Worm (Caenorhabditis elegans) whole organism, L4 larva: ENCODE data around the gene F09C6.11.

Source experiments
- D1046.2 ChIP-seq: fragments of 200-800 bp; sonication (Bioruptor generic); IDR thresholded peaks from 2 replicates; pipeline ENCODE4 v1.3.6; 2022; ENCODE audit warnings: missing genetic modification characterization, missing compliant biosample characterization
- F37D6.2 ChIP-seq: sonication (generic microtip); optimal IDR thresholded peaks from 2 replicates; lab custom pipeline; 2016; ENCODE audit warnings: mild to moderate bottlenecking, missing genetic modification characterization, missing compliant biosample characterization
- F44E2.7 ChIP-seq: fragments of 200-800 bp; sonication (Bioruptor generic); IDR thresholded peaks from 2 replicates; pipeline ENCODE4 v2.1.2; 2022; ENCODE audit warnings: missing genetic modification characterization, missing compliant biosample characterization
- R02D3.7 ChIP-seq: fragments of 150-350 bp; sonication (generic microtip); optimal IDR thresholded peaks from 3 replicates; lab custom pipeline; 2014; ENCODE audit warnings: missing biosample characterization, missing genetic modification characterization
- Y75B8A.6 ChIP-seq: fragments of 200-800 bp; sonication (Bioruptor generic); IDR thresholded peaks from 2 replicates; pipeline ENCODE4 v1.3.6; 2022; ENCODE audit warnings: missing genetic modification reagents, missing genetic modification characterization, missing compliant biosample characterization
- ZK337.2 ChIP-seq: fragments of 200-800 bp; sonication (Bioruptor generic); IDR thresholded peaks from 2 replicates; pipeline ENCODE4 v1.3.6; 2022; ENCODE audit warnings: missing genetic modification reagents, missing genetic modification characterization, missing compliant biosample characterization
- ZK546.5 ChIP-seq, 2 experiments: sonication (generic microtip); optimal IDR thresholded peaks; 2 replicates each; lab custom pipeline; 2017; ENCODE audit warnings: missing biosample characterization in 2 of 2, missing genetic modification characterization in 2 of 2
- aha-1 ChIP-seq: fragments of 150-350 bp; peaks from one replicate; lab custom pipeline; 2014; ENCODE audit warnings: missing biosample characterization, missing genetic modification characterization
- aly-2 ChIP-seq: sonication (generic microtip); optimal IDR thresholded peaks from 2 replicates; lab custom pipeline; 2018; ENCODE audit warnings: missing biosample characterization, missing genetic modification characterization
- ama-1 ChIP-seq: fragments of 150-350 bp; optimal IDR thresholded peaks from 2 replicates; lab custom pipeline; 2014; ENCODE audit warnings: inconsistent platforms, mixed read lengths
- ceh-32 ChIP-seq: sonication (generic microtip); optimal IDR thresholded peaks from 2 replicates; lab custom pipeline; 2016; ENCODE audit warnings: mild to moderate bottlenecking, missing genetic modification characterization, missing compliant biosample characterization; ENCODE audit not compliant: poor library complexity
- ceh-62 ChIP-seq: sonication (generic microtip); optimal IDR thresholded peaks from 2 replicates; lab custom pipeline; 2017; ENCODE audit warnings: missing biosample characterization, missing genetic modification characterization
- ceh-82 ChIP-seq: sonication (generic microtip); optimal IDR thresholded peaks from 2 replicates; lab custom pipeline; 2017; ENCODE audit warnings: missing biosample characterization, missing genetic modification characterization
- daf-12 ChIP-seq: fragments of 150-350 bp; optimal IDR thresholded peaks from 2 replicates; lab custom pipeline; 2014; ENCODE audit warnings: missing biosample characterization, missing genetic modification reagents, missing genetic modification characterization
- daf-16 ChIP-seq, 3 experiments: sonication (generic microtip); optimal IDR thresholded peaks; 2 replicates each; lab custom pipeline; 2016 to 2017; ENCODE audit warnings: missing genetic modification characterization in 3 of 3, missing genetic modification reagents in 3 of 3, mild to moderate bottlenecking in 2 of 3, missing compliant biosample characterization in 2 of 3, missing biosample characterization in 1 of 3, moderate library complexity in 1 of 3
- daf-8 ChIP-seq: fragments of 200-800 bp; sonication (Bioruptor generic); IDR thresholded peaks from 2 replicates; pipeline ENCODE4 v1.3.6; 2022; ENCODE audit warnings: missing genetic modification characterization, missing compliant biosample characterization
- dmd-6 ChIP-seq: fragments of 200-800 bp; sonication (Bioruptor generic); IDR thresholded peaks from 2 replicates; pipeline ENCODE4 v1.3.6; 2022; ENCODE audit warnings: missing genetic modification reagents, missing genetic modification characterization, missing compliant biosample characterization
- dpl-1 ChIP-seq: fragments of 150-350 bp; optimal IDR thresholded peaks from 2 replicates; lab custom pipeline; 2014; ENCODE audit warnings: missing biosample characterization, missing genetic modification reagents, missing genetic modification characterization
- duxl-1 ChIP-seq: sonication (generic microtip); optimal IDR thresholded peaks from 2 replicates; lab custom pipeline; 2016; ENCODE audit warnings: mild to moderate bottlenecking, missing genetic modification characterization, moderate library complexity, missing compliant biosample characterization; ENCODE audit not compliant: poor library complexity
- hlh-11 ChIP-seq: fragments of 200-800 bp; sonication (Bioruptor generic); optimal IDR thresholded peaks from 2 replicates; lab custom pipeline; 2018; ENCODE audit warnings: mild to moderate bottlenecking, missing genetic modification characterization, missing compliant biosample characterization
- hmg-1.1 ChIP-seq: fragments of 200-800 bp; sonication (Bioruptor generic); IDR thresholded peaks from 2 replicates; pipeline ENCODE4 v1.3.6; 2022; ENCODE audit warnings: missing genetic modification reagents, missing genetic modification characterization, missing compliant biosample characterization
- lin-38 ChIP-seq: fragments of 200-800 bp; sonication (Bioruptor generic); IDR thresholded peaks from 2 replicates; pipeline ENCODE4 v1.3.6; 2022; ENCODE audit warnings: missing genetic modification reagents, missing genetic modification characterization, missing compliant biosample characterization
- lir-3 ChIP-seq: sonication (generic microtip); optimal IDR thresholded peaks from 2 replicates; lab custom pipeline; 2016; ENCODE audit warnings: mild to moderate bottlenecking, missing genetic modification characterization, missing compliant biosample characterization
- mep-1 ChIP-seq: fragments of 150-350 bp; sonication (generic microtip); optimal IDR thresholded peaks from 3 replicates; lab custom pipeline; 2014; ENCODE audit warnings: missing biosample characterization, missing genetic modification characterization
- mes-2 ChIP-seq: sonication (generic microtip); optimal IDR thresholded peaks from 2 replicates; lab custom pipeline; 2016; ENCODE audit warnings: missing genotype, mild to moderate bottlenecking, missing genetic modification characterization, missing compliant biosample characterization; ENCODE audit not compliant: poor library complexity, severe bottlenecking
- nhr-10 ChIP-seq: fragments of 150-350 bp; optimal IDR thresholded peaks from 2 replicates; lab custom pipeline; 2014; ENCODE audit warnings: missing biosample characterization, missing genetic modification characterization
- nhr-111 ChIP-seq: fragments of 200-800 bp; sonication (Bioruptor generic); optimal IDR thresholded peaks from 2 replicates; lab custom pipeline; 2018; ENCODE audit warnings: mild to moderate bottlenecking, missing genetic modification characterization, missing compliant biosample characterization
- nhr-41 ChIP-seq: fragments of 200-800 bp; sonication (Bioruptor generic); IDR thresholded peaks from 2 replicates; pipeline ENCODE4 v1.3.6; 2022; ENCODE audit warnings: missing genetic modification reagents, missing genetic modification characterization, missing compliant biosample characterization
- nhr-42 ChIP-seq: fragments of 200-800 bp; sonication (Bioruptor generic); IDR thresholded peaks from 2 replicates; pipeline ENCODE4 v1.3.6; 2022; ENCODE audit warnings: missing genetic modification characterization, missing compliant biosample characterization
- saeg-2 ChIP-seq: fragments of 200-800 bp; sonication (Bioruptor generic); IDR thresholded peaks from 2 replicates; pipeline ENCODE4 v1.3.6; 2022; ENCODE audit warnings: missing genetic modification reagents, missing genetic modification characterization, missing compliant biosample characterization
- sdz-12 ChIP-seq: fragments of 200-800 bp; sonication (Bioruptor generic); optimal IDR thresholded peaks from 2 replicates; lab custom pipeline; 2018; ENCODE audit warnings: mild to moderate bottlenecking, missing genetic modification characterization, missing compliant biosample characterization
- set-16 ChIP-seq: fragments of 200-800 bp; sonication (Bioruptor generic); IDR thresholded peaks from 2 replicates; pipeline ENCODE4 v1.3.6; 2022; ENCODE audit warnings: missing genetic modification reagents, missing genetic modification characterization, missing compliant biosample characterization
- snpc-1.2 ChIP-seq: fragments of 200-800 bp; sonication (Bioruptor generic); IDR thresholded peaks from 2 replicates; pipeline ENCODE4 v1.3.6; 2022; ENCODE audit warnings: missing genetic modification reagents, missing genetic modification characterization, missing compliant biosample characterization
- snpc-4 ChIP-seq: fragments of 150-350 bp; optimal IDR thresholded peaks from 2 replicates; lab custom pipeline; 2014; ENCODE audit warnings: missing biosample characterization, missing genetic modification characterization
- tra-1 ChIP-seq: fragments of 200-800 bp; sonication (Bioruptor generic); IDR thresholded peaks from 2 replicates; pipeline ENCODE4 v1.3.6; 2022; ENCODE audit warnings: missing genetic modification reagents, missing genetic modification characterization, missing compliant biosample characterization
- unc-39 ChIP-seq: sonication (generic microtip); optimal IDR thresholded peaks from 2 replicates; lab custom pipeline; 2017; ENCODE audit warnings: missing biosample characterization, missing genetic modification characterization
- zfp-2 ChIP-seq: sonication (generic microtip); optimal IDR thresholded peaks from 2 replicates; lab custom pipeline; 2016; ENCODE audit warnings: mild to moderate bottlenecking, missing genetic modification characterization, missing compliant biosample characterization
- zfp-3 ChIP-seq: fragments of 200-800 bp; sonication (Bioruptor generic); conservative IDR thresholded peaks from 2 replicates; pipeline ENCODE4 v1.3.6; 2022; ENCODE audit warnings: missing genetic modification reagents, missing genetic modification characterization, missing compliant biosample characterization
- ztf-7 ChIP-seq: fragments of 150-350 bp; optimal IDR thresholded peaks from 2 replicates; lab custom pipeline; 2014; ENCODE audit warnings: missing biosample characterization, missing genetic modification characterization

Gene F09C6.11

DNA sequence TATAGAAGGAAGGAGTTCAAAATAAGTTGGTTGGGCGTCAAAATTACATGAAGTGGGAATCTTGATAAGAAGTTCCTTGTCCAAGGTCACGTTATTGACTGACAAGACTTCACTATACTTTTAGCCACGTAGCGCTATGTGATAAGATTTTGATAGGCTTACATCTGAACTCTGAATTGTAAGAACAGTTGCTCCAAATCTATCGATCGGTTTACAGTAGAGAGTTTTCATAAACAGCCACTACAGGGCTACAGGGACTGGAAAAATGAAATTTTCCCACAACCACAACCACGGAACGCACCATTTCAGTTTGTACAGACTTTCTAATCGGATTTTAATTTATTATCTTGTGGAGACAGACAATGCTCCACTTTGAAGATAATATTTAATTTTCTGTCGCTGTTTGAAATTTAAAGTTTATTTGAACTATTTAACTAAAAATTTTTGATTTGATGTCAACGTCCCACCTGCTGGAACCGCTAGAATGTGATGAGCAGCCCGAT is 24.1 kb downstream of the F09C6.11 start, which contains the start of the genes clec-31 and clec-22:
Gene clec-31, minus strand, starts transcription at position 101 of the 503 bp plus-strand sequence.
Gene clec-22, plus strand, starts transcription at position 453 of the 503 bp plus-strand sequence.
- no peak for TF ChIP-seq lin-38 (GFP tag; lab: Robert Waterston, UW)
- TF ChIP-seq ceh-62 (tag; lab: Kevin White, UChicago): no peak
- TF ChIP-seq tra-1 (GFP tag; lab: Robert Waterston, UW): no peak
- no peak for TF ChIP-seq dpl-1 (GFP tag; lab: Kevin White, UChicago)
- no peak for TF ChIP-seq nhr-10 (tag; lab: Kevin White, UChicago)
- TF ChIP-seq ztf-7: no peak
- no peak for TF ChIP-seq snpc-1.2
- no peak for TF ChIP-seq daf-12 (tag; lab: Kevin White, UChicago)
- TF ChIP-seq zfp-3: no peak
- no peak for TF ChIP-seq snpc-4 (tag; lab: Kevin White, UChicago)
- TF ChIP-seq daf-8 (GFP tag; lab: Robert Waterston, UW): no peak
- TF ChIP-seq ceh-82 (tag; lab: Kevin White, UChicago): no peak
- no peak for TF ChIP-seq ZK546.5 (tag; optimal IDR thresholded peaks at IDR 0.05; lab: Kevin White, UChicago)
- TF ChIP-seq unc-39: no peak
- TF ChIP-seq F37D6.2: no peak
- TF ChIP-seq nhr-42 (GFP tag; lab: Robert Waterston, UW): no peak
- TF ChIP-seq sdz-12 (GFP tag; lab: Kevin White, UChicago): no peak
- TF ChIP-seq dmd-6 (GFP tag; lab: Robert Waterston, UW): no peak
- TF ChIP-seq, all 104 proteins: peak for 0

DNA sequence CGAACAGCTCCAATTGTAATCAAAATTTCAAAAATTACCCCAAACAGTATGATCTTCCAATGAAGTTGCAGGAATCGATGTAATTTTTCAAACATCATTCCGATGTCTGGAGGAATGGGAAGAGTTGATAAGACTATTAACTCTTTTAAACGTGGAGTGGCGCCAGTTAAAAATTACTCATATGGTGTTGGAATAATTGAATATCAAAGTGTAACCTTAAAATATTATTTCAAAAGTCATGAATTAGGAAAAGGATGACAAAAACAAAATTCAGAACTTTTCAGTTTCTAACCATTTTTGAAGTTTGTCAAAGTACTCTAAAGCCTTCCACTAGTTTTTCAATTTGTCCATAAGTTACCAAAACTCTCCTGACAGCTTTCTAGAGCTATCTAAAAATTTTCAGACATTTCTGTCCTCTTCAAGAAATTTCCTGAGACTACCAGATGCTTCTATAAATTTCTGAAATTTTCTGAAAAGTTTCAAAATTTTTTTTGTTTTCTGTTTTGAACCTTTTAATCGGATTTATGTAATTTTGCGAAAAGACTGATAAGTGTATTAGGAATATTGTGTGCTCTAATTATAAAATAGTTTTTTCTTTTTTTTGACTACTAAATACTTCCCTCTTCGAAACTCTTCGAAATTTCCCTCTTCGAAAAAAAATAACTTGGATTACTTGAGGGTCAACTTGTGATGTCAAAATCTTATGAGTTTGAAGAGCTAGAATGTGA is 28.0 kb downstream of the F09C6.11 start, which contains the start of the genes clec-35 and clec-27:
Gene clec-35, minus strand, starts transcription at position 101 of the 728 bp plus-strand sequence.
Gene clec-27, plus strand, starts transcription at position 678 of the 728 bp plus-strand sequence.
- TF ChIP-seq D1046.2 (GFP tag; lab: Robert Waterston, UW) (no peak), nhr-111 (no peak), Y75B8A.6 (GFP tag; lab: Robert Waterston, UW) (no peak), saeg-2 (GFP tag; lab: Robert Waterston, UW) (no peak), R02D3.7 (no peak), ZK337.2 (GFP tag; lab: Robert Waterston, UW) (no peak), hmg-1.1 (GFP tag; lab: Robert Waterston, UW) (no peak), set-16 (no peak), hlh-11 (tag; lab: Kevin White, UChicago) (no peak), F44E2.7 (GFP tag; lab: Robert Waterston, UW) (no peak), ama-1 (no peak)

DNA sequence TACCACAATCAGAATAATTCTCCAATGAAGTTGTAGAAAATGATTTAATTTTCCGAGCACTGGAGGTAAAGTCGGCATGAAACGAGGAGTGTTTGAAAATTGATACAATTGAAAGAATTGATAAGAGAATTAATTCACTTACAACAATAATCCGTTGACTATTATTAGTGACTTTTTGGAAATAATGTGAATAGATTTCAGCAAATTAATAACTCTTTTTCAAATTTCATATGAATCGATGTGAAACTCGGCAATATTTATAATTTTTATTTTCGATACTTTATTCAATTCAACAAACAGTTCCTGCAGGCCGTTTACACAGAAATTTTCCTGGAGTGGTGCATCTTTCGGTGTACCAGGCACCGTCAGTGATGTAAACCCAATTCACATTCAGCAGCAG is 30.1 kb downstream of the F09C6.11 start, which contains the start of gene clec-37:
Gene clec-37, minus strand, starts transcription at position 101 of the 400 bp plus-strand sequence.
- TF ChIP-seq nhr-41 (GFP tag; lab: Robert Waterston, UW) (no peak), aha-1 (tag; lab: Kevin White, UChicago) (no peak), aly-2 (tag; lab: Kevin White, UChicago) (no peak), zfp-2 (tag; lab: Kevin White, UChicago) (no peak), R02D3.7 (no peak), ceh-32 (tag; lab: Kevin White, UChicago) (no peak), duxl-1 (tag; lab: Kevin White, UChicago) (no peak), mes-2 (no peak), daf-16 (GFP tag; optimal IDR thresholded peaks at IDR 0.05; lab: Kevin White, UChicago) (no peak), daf-16 (tag; optimal IDR thresholded peaks at IDR 0.05; lab: Kevin White, UChicago) (no peak), lir-3 (tag; lab: Kevin White, UChicago) (no peak), mep-1 (tag; lab: Kevin White, UChicago) (no peak), zfp-3 (no peak)
